Worm (Caenorhabditis elegans): Measurements from ENCODE around the gene adm-2.

adm-2 gene

DNA sequence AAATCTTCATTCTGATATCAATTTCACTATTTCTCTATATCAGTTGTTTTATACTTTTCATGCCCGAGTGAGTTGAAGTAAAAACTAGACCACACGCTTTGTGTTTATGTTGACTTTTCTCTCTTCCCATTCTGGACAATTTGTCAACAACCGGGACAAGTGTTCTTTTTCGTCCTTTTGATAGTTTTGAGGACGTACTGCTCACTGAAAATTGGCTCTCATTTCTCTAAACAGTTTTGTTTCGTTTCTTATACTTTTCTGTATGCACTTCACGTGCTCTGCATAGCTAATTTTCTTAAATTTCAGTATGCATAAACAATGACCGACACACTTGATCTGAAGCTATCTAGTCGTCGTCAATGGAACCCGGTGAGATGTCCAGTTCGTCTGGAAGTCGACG lies at the start of gene adm-2:
TSS of gene adm-2 (plus strand) at position 301 of the 400 bp plus-strand sequence.
- TF ChIP-seq dao-5 (tag; optimal IDR thresholded peaks at IDR 0.05) (no peak), him-1 (tag; optimal IDR thresholded peaks at IDR 0.05) (no peak), W03F9.2 (tag; optimal IDR thresholded peaks at IDR 0.05) (no peak)

DNA sequence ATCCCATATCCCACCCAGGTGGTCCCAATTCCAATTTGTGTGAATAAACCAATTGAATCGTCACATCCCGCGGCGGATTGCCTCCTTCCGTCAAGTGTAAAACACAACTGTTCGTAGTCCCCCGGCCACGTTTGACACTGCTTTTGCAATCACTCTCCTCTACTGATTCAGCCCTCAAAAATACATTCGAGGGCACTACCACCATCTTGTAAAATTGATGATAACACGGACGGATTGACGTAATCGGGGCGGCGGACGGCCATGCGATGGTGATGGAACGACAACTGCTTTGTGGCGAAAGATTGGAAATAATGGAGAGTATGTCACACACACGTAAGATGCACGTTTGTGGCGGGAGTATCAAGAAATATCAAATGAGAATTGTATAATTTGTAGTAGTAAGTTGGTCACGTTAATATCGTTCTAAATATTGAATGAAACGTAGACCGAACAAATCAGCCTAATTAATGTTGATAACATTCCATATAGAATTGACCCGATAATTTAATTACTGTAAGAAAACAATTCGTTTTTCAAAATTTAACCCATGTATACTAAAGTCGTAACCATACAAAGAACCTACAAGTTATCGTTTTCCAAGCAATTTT lies 49.3 kb upstream of the adm-2 start:
- TF ChIP-seq dao-5 (tag; optimal IDR thresholded peaks at IDR 0.05) (no peak), W03F9.2 (tag; optimal IDR thresholded peaks at IDR 0.05) (no peak), him-1 (tag; optimal IDR thresholded peaks at IDR 0.05) (no peak)

DNA sequence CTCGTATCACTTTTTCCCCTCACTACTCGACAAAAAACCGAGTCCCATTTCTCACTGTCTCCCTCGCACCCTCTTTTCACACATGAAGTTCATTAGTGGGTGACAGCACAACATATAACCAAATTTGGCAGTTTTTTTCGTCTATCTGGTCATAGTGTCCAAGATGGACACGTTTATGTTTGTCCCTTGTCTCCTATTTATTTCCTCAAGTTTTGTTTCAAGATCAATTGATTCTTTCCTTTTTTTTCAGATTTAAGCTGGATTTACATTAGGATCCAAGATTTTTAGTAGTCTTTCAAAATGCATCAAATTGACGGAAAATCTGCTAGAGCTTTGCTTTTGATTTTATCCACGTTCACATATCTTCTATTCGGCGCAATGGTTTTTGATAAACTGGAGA lies 48.2 kb upstream of the adm-2 start, which contains the start of gene twk-20:
TSS of gene twk-20 (plus strand) at position 301 of the 400 bp plus-strand sequence.
- no peak for TF ChIP-seq W03F9.2 (tag; optimal IDR thresholded peaks at IDR 0.05)
- TF ChIP-seq dao-5 (tag; optimal IDR thresholded peaks at IDR 0.05) = no peak
- TF ChIP-seq him-1 (tag; optimal IDR thresholded peaks at IDR 0.05) = no peak

DNA sequence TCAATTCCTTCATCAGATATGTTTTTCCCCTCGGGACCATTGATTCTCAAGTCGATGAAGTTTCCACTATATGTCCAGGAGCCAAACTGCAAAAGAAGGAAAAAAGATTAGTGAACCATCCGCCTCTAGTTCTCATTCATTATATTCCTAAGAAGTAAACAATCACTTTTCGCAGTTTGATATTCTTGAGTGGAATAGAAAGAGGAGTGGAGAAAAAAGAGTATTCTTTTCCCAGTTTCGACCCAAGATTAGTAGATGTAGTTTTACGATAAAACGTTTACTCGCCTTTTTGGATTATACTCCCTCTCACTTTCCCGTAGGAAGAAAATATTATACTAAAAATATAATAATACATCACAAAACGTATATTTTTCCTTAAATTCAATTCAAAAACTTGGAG lies 42.9 kb upstream of the adm-2 start:
- TF ChIP-seq W03F9.2 (tag; optimal IDR thresholded peaks at IDR 0.05) (no peak), dao-5 (tag; optimal IDR thresholded peaks at IDR 0.05) (no peak), him-1 (tag; optimal IDR thresholded peaks at IDR 0.05) (no peak)

DNA sequence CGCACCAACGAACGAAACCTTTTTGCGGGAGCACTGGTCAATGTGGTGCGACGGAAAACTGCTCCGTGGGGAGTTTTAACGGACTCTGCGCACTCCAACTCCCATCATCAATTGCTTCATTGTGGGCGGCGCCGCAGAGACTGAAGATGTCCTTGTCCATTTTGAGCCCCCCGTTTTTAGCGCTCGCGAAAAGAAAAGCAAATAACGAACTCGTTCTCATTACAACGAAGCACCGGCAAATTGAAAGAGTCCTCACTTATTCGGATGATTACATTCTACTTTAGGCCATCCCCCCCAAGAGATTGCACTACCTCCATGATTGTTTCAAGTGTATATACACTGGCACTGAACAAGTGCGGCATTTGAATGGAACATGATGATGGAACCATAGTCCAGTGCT lies 41.0 kb upstream of the adm-2 start, which contains the start of gene acr-9:
TSS of gene acr-9 (minus strand) at position 101 of the 400 bp plus-strand sequence.
- TF ChIP-seq W03F9.2 (tag; optimal IDR thresholded peaks at IDR 0.05) = no peak
- TF ChIP-seq dao-5 (tag; optimal IDR thresholded peaks at IDR 0.05) = no peak
- TF ChIP-seq him-1 (tag; optimal IDR thresholded peaks at IDR 0.05) = no peak

DNA sequence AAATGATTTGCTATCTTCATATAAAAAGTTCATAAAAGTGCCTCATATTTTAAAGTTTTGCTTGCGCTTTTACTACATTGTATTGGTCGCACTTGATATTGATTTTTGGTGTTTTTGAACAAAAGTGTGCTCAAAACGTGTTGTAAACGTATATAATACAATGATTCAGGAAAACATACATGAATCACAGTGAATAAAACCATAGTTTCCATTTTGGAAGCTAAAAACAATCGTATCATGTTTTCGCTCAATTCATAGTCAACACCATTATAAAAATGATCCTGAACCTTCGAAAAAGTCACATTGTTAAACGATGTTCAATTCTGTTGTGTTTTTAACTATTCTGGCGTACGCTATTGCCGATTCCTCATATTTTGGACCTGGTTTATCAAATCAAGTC lies 40.5 kb upstream of the adm-2 start, which contains the start of gene C40C9.3:
TSS of gene C40C9.3 (plus strand) at position 301 of the 400 bp plus-strand sequence.
- TF ChIP-seq W03F9.2 (tag; optimal IDR thresholded peaks at IDR 0.05) (no peak), dao-5 (tag; optimal IDR thresholded peaks at IDR 0.05) (no peak), him-1 (tag; optimal IDR thresholded peaks at IDR 0.05) (no peak)

DNA sequence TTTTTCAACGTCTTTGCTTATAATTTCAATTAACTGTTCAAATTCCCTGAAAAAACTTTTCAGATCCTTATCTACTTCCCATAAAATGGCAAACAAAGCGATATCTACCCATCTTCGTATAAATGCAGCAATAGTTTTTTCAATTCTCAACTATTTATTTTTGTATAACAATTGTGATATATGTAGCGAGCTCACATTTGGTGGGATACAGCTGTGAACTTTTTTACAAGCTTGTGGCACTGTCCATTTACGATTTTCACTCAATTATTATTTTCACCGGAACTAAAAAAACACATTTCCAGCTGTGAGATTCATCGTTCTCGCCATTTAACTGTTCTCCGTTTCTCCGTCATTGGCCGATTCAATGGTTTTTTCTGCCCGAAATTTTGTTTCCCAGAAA lies 37.0 kb upstream of the adm-2 start, which contains the start of gene C40C9.4:
TSS of gene C40C9.4 (plus strand) at position 301 of the 400 bp plus-strand sequence.
- no peak for TF ChIP-seq dao-5 (tag; optimal IDR thresholded peaks at IDR 0.05)
- no peak for TF ChIP-seq W03F9.2 (tag; optimal IDR thresholded peaks at IDR 0.05)
- no peak for TF ChIP-seq him-1 (tag; optimal IDR thresholded peaks at IDR 0.05)

DNA sequence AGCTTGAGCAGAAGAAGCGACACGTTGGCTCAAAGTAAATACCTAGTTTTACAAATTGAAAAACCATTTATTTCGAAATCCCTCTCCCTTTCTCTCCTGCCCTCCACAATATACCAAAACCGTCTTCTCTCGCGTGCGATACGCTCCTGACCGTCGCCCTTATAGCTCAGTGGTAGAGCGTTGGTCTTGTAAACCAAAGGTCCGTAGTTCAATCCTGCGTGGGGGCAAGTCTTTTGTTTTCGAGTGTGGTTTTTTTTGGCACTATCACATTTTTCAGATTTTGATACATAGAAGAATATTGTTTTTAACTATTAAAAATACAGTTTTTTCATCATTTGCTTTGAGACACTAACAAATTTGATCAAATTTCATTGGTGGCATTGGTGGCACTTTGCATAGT lies 34.2 kb upstream of the adm-2 start:
- TF ChIP-seq dao-5 (tag; optimal IDR thresholded peaks at IDR 0.05) (peak; percentile 22), W03F9.2 (tag; optimal IDR thresholded peaks at IDR 0.05) (peak; percentile 1), him-1 (tag; optimal IDR thresholded peaks at IDR 0.05) (no peak)

DNA sequence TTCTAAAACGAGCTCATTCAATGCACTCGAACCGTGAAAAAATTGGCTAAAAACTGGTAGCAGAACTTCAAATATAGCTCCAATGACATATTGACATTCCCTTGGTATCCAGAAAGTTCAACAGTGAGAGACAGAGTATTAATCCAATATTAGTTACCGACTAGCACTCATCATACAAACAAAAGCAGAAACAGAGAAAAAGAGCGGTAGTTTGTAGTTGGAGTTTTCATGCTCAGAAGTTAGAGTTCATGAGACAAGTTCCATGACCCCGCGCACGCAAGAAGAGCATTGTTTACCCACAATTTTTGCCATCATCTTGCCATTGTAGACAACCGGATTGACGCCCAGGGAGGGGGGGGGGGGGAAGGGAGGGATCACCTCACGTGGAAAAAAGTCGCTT lies 33.5 kb upstream of the adm-2 start:
- no peak for TF ChIP-seq dao-5 (tag; optimal IDR thresholded peaks at IDR 0.05)
- TF ChIP-seq W03F9.2 (tag; optimal IDR thresholded peaks at IDR 0.05) = no peak
- no peak for TF ChIP-seq him-1 (tag; optimal IDR thresholded peaks at IDR 0.05)

DNA sequence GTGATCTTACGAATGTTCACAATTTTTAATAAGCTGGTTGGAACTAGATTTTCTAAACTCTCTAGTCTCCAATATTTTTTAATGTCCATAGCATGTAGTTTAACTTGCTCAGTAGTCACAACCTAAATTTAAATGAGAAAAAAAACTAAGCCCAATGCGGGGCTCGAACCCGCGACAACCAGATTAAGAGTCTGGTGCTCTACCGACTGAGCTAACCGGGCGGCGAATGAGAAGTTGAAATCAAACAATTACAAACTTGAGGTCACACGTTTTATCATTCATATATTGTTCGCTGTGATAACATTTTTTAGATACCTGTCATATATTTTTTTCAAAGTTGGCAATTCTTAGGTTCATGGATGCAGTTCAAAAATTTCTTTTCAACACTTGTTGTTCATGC lies 32.0 kb upstream of the adm-2 start:
- TF ChIP-seq him-1 (tag; optimal IDR thresholded peaks at IDR 0.05) (no peak), W03F9.2 (tag; optimal IDR thresholded peaks at IDR 0.05) (no peak), dao-5 (tag; optimal IDR thresholded peaks at IDR 0.05) (no peak)

DNA sequence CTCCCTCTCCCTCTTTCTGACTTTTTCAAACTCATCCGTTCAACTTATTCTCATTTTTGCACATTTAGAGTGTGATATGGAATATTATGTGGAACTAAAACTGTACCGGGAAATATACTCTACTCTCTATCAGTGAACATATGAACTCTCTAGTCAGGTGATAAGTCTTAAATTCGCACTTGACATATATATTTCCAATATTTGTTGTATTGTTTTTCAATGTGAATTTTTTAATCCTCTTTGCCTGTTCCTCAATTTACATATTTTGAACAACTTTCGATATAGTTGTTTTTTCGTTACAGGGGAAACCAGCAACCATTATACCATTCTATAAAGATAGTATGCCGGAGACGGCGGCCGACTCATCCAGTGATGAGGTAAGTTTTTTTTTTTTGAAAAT lies 27.5 kb upstream of the adm-2 start, which contains the start of gene C04A11.1:
TSS of gene C04A11.1 (plus strand) at position 301 of the 400 bp plus-strand sequence.
- TF ChIP-seq dao-5 (tag; optimal IDR thresholded peaks at IDR 0.05) (no peak), him-1 (tag; optimal IDR thresholded peaks at IDR 0.05) (no peak), W03F9.2 (tag; optimal IDR thresholded peaks at IDR 0.05) (no peak)

DNA sequence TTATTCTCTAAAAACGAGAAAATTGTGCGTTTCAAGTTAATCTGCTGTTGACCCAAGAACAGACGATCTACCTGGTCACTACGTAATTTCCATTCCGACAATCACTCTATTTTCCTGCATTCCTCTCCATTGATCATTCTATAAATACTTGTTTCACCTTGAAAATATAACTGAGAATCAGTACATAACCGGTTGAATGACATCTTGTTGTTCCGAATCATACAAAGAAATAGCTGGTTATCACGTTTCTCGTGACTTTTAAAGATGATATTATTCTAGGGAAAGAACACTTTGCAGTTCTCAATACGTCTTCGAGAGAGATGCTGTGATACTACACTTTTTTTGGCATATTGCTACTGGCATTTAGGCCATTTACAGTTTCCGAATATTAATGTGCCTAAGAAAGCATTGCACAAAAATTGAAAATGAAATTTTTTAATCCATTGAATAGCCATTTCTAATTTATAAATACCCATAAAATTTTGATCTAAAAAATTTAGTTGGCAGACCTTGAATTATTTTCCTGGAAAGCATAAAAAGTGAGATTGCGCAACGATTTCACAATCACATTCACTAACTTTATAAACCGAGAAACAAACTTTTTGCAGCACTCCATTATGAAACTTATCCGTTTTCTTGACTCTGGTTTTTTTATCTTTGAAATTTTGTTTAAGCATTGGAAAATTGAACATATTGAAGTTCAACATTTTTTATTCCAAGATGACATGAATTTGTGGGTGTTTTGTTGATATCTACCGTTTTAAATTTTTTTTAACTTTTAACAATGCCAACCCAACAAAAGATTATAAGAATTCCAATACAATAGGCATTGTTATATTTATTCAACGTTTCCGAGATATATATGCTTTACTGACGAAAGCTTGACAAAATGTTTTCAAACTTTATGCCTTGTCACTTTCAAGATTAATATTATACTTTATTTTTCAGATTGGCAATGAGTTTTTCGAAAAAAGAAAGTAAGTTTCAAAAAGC lies 23.8 kb upstream of the adm-2 start, which contains the start of gene C04A11.5:
TSS of gene C04A11.5 (plus strand) at position 943 of the 993 bp plus-strand sequence.
- TF ChIP-seq him-1 (tag; optimal IDR thresholded peaks at IDR 0.05) = no peak
- no peak for TF ChIP-seq W03F9.2 (tag; optimal IDR thresholded peaks at IDR 0.05)
- no peak for TF ChIP-seq dao-5 (tag; optimal IDR thresholded peaks at IDR 0.05)

DNA sequence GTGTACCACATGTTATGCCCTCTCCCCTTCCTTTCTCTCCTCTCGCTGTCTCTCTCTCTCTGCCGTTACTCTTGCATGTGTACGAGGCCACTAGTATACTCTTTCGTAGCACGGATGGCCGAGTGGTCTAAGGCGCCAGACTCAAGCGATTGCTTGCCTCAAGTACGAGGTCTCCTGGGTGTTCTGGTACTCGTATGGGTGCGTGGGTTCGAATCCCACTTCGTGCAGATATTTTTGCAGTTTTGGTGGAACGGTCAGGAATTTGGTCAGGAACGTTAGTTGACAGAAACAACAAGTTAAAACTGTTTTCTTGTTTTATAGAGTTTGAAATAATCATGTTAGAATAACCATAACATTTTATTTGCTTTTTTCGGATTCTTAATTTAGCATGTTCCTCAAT lies 22.3 kb upstream of the adm-2 start:
- TF ChIP-seq dao-5 (tag; optimal IDR thresholded peaks at IDR 0.05) = peak; percentile 96
- peak; percentile 91 for TF ChIP-seq him-1 (tag; optimal IDR thresholded peaks at IDR 0.05)
- peak; percentile 42 for TF ChIP-seq W03F9.2 (tag; optimal IDR thresholded peaks at IDR 0.05)

DNA sequence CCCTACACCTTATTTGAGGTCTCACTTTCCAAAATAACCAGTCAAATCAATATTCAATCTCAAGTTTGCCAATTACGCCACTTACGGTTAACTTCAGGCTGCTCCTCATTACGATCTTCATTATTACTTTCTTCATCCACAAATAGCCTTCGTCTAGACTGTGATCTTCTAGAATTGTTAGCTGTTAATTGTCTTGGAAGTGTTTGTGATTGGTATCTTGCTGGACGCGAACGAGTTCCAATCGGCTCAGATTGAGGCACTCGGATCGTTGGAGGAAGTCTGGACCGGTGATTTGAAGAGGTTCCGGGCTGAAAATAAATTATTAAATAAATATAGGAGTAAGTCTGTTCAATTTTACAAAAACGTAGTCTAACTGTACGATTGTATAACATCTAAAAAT lies 20.9 kb upstream of the adm-2 start:
- TF ChIP-seq dao-5 (tag; optimal IDR thresholded peaks at IDR 0.05) = no peak
- no peak for TF ChIP-seq him-1 (tag; optimal IDR thresholded peaks at IDR 0.05)
- TF ChIP-seq W03F9.2 (tag; optimal IDR thresholded peaks at IDR 0.05) = no peak
